Fruit fly (Drosophila melanogaster): ENCODE measurements around the gene FMRFaR.
A peak's percentile ranks its signal among the peaks of the same experiment; 100 is the strongest.

FMRFaR gene

dm6 chr3L:3046325-3047156, 45.0 kb downstream of the FMRFaR start, which contains the start of the genes scramb2 and Sk2 (continued):
- no peak for TF ChIP-seq vnd (GFP tag; IDR thresholded peaks at IDR 0.05; ENCODE audit: partially characterized antibody)
- TF ChIP-seq lov (optimal IDR thresholded peaks at IDR 0.05): no peak
- peak; percentile 90 for TF ChIP-seq lov (GFP tag; IDR thresholded peaks at IDR 0.05)
- TF ChIP-seq Sin3A (optimal IDR thresholded peaks at IDR 0.05): peak; percentile 95
- peak; percentile 72 for TF ChIP-seq kni (GFP tag; optimal IDR thresholded peaks at IDR 0.05)
- TF ChIP-seq CG30403 (GFP tag; optimal IDR thresholded peaks at IDR 0.05): peak; percentile 94
- peak; percentile 95 for TF ChIP-seq Asciz (GFP tag; optimal IDR thresholded peaks at IDR 0.05)
- peak; percentile 92 for TF ChIP-seq Ptx1 (GFP tag; IDR thresholded peaks at IDR 0.05)
- peak; percentile 74; the same call in 1 of the 2 replicates for TF ChIP-seq dan (GFP tag; IDR thresholded peaks at IDR 0.05)
- peak; percentile 56 for TF ChIP-seq CG14965 (GFP tag; optimal IDR thresholded peaks at IDR 0.05; ENCODE audit: borderline replicate concordance)
- TF ChIP-seq CG7928 (GFP tag; optimal IDR thresholded peaks at IDR 0.05): peak; percentile 73
- peak; percentile 80 for TF ChIP-seq MBD-R2 (GFP tag; IDR thresholded peaks at IDR 0.05)
- peak; percentile 82 for TF ChIP-seq her (GFP tag; optimal IDR thresholded peaks at IDR 0.05)
- peak; percentile 88 for TF ChIP-seq dati (GFP tag; IDR thresholded peaks at IDR 0.05)
- peak; percentile 96 for TF ChIP-seq caup (GFP tag; optimal IDR thresholded peaks at IDR 0.05; ENCODE audit: severe bottlenecking)
- peak; percentile 91 for TF ChIP-seq ken (GFP tag; IDR thresholded peaks at IDR 0.05)
- peak; percentile 7 for TF ChIP-seq CG7745 (tag; optimal IDR thresholded peaks at IDR 0.05)
- TF ChIP-seq vvl (GFP tag; IDR thresholded peaks at IDR 0.05): peak; percentile 98
- peak; percentile 85 for TF ChIP-seq CG16863 (GFP tag; optimal IDR thresholded peaks at IDR 0.05)
- TF ChIP-seq seq (GFP tag; IDR thresholded peaks at IDR 0.05): peak; percentile 96
- peak; percentile 91 for TF ChIP-seq Nf-YA (GFP tag; IDR thresholded peaks at IDR 0.05)
- TF ChIP-seq slbo (GFP tag; IDR thresholded peaks at IDR 0.05): peak; percentile 95
- peak; percentile 90 for TF ChIP-seq al (GFP tag; IDR thresholded peaks at IDR 0.05)
- peak; percentile 46 for TF ChIP-seq Sry-β (GFP tag; optimal IDR thresholded peaks at IDR 0.05)
- TF ChIP-seq Hr51 (GFP tag; optimal IDR thresholded peaks at IDR 0.05): peak; percentile 83 to 96
- TF ChIP-seq Hmr (GFP tag; optimal IDR thresholded peaks at IDR 0.05): peak; percentile 97
- TF ChIP-seq gce (GFP tag; IDR thresholded peaks at IDR 0.05): peak; percentile 92
- TF ChIP-seq Nf-YC (tag; optimal IDR thresholded peaks at IDR 0.05): peak; percentile 91
- peak; percentile 86 for TF ChIP-seq CG16815 (GFP tag; optimal IDR thresholded peaks at IDR 0.05)
- TF ChIP-seq Ets97D (GFP tag; optimal IDR thresholded peaks at IDR 0.05): peak; percentile 60
- no peak for TF ChIP-seq D (optimal IDR thresholded peaks at IDR 0.05)
- peak; percentile 95 for TF ChIP-seq D (GFP tag; optimal IDR thresholded peaks at IDR 0.05)
- peak; percentile 89 for TF ChIP-seq H15 (GFP tag; IDR thresholded peaks at IDR 0.05)
- peak; percentile 81 for TF ChIP-seq CG13123 (GFP tag; optimal IDR thresholded peaks at IDR 0.05)
- TF ChIP-seq CG30431 (GFP tag; optimal IDR thresholded peaks at IDR 0.05): peak; percentile 94
- TF ChIP-seq ttk (GFP tag; IDR thresholded peaks at IDR 0.05): peak; percentile 94
- TF ChIP-seq gro (GFP tag; optimal IDR thresholded peaks at IDR 0.05): peak; percentile 89
- no peak for TF ChIP-seq chinmo (GFP tag; IDR thresholded peaks at IDR 0.05; ENCODE audit: partially characterized antibody)
- TF ChIP-seq HLH54F (GFP tag; optimal IDR thresholded peaks at IDR 0.05): peak; percentile 85
- peak; percentile 95 for TF ChIP-seq CG12299 (tag; optimal IDR thresholded peaks at IDR 0.05)
- peak; percentile 95 for TF ChIP-seq sqz (GFP tag; optimal IDR thresholded peaks at IDR 0.05)
- TF ChIP-seq chn (GFP tag; optimal IDR thresholded peaks at IDR 0.05): peak; percentile 89
- peak; percentile 97 for TF ChIP-seq CG12659 (GFP tag; optimal IDR thresholded peaks at IDR 0.05)
- TF ChIP-seq Dip2 (GFP tag; IDR thresholded peaks at IDR 0.05): peak; percentile 55; the same call in 1 of the 2 replicates
- no peak for TF ChIP-seq Lpt (GFP tag; optimal IDR thresholded peaks at IDR 0.05)
- TF ChIP-seq Doc3 (GFP tag; IDR thresholded peaks at IDR 0.05; ENCODE audit: partially characterized antibody): no peak
- peak; percentile 76 for TF ChIP-seq Hmx (GFP tag; optimal IDR thresholded peaks at IDR 0.05)
- peak; percentile 87 for TF ChIP-seq slp2 (GFP tag; optimal IDR thresholded peaks at IDR 0.05)
- TF ChIP-seq CG10147 (GFP tag; optimal IDR thresholded peaks at IDR 0.05): peak; percentile 89
- peak; percentile 96 for TF ChIP-seq Xrp1 (GFP tag; IDR thresholded peaks at IDR 0.05)
